Worm (Caenorhabditis elegans): ENCODE results near the gene H06A10.1.

The H06A10.1 gene

ce11 chrX:13542757-13543156, 35.4 kb downstream of the H06A10.1 start:
- TF ChIP-seq sptf-2 (GFP tag; optimal IDR thresholded peaks at IDR 0.05) (no peak), ztf-22 (GFP tag; optimal IDR thresholded peaks at IDR 0.05) (no peak), nfyb-1 (GFP tag; IDR thresholded peaks at IDR 0.05) (0 out of 2 replicates have a peak, but pooled peaks have one; percentile 31), ama-1 (optimal IDR thresholded peaks at IDR 0.05) (peak; percentile 88), ama-1 (GFP tag; optimal IDR thresholded peaks at IDR 0.05) (no peak), hmg-1.2 (GFP tag; IDR thresholded peaks at IDR 0.05) (0 out of 2 replicates have a peak, but pooled peaks have one; percentile 13)

- TF ChIP-seq fkh-3 (tag; optimal IDR thresholded peaks at IDR 0.05) (peak; percentile 4), ama-1 (optimal IDR thresholded peaks at IDR 0.05) (peak; percentile 83), ama-1 (GFP tag; optimal IDR thresholded peaks at IDR 0.05) (no peak), somi-1 (GFP tag; optimal IDR thresholded peaks at IDR 0.05) (no peak)
These were observed 36.0 kb downstream of the H06A10.1 start for ce11 chrX:13543350-13543749.

- TF ChIP-seq lin-26 (GFP tag; IDR thresholded peaks at IDR 0.05) (no peak), ccch-3 (GFP tag; optimal IDR thresholded peaks at IDR 0.05) (no peak), B0261.1 (tag; optimal IDR thresholded peaks at IDR 0.05) (no peak), lin-40 (tag; optimal IDR thresholded peaks at IDR 0.05) (peak; percentile 16), ztf-26 (tag; optimal IDR thresholded peaks at IDR 0.05) (peak; percentile 54), Y53G8AR.9 (GFP tag; conservative IDR thresholded peaks at IDR 0.05) (0 out of 2 replicates have a peak, but pooled peaks have one; percentile 70), F37B4.10 (GFP tag; IDR thresholded peaks at IDR 0.05) (no peak), ztf-22 (GFP tag; optimal IDR thresholded peaks at IDR 0.05) (no peak), lir-1 (GFP tag; conservative IDR thresholded peaks at IDR 0.05) (no peak), attf-5 (GFP tag; optimal IDR thresholded peaks at IDR 0.05) (no peak), ztf-25 (GFP tag; IDR thresholded peaks at IDR 0.05) (no peak), C06A6.2 (GFP tag; conservative IDR thresholded peaks at IDR 0.05) (0 out of 2 replicates have a peak, but pooled peaks have one; percentile 16), madf-3 (GFP tag; IDR thresholded peaks at IDR 0.05) (0 out of 2 replicates have a peak, but pooled peaks have one; percentile 13), zim-3 (tag; optimal IDR thresholded peaks at IDR 0.05) (peak; percentile 34), bed-1 (GFP tag; IDR thresholded peaks at IDR 0.05) (no peak), ama-1 (optimal IDR thresholded peaks at IDR 0.05) (peak; percentile 76), ama-1 (GFP tag; optimal IDR thresholded peaks at IDR 0.05) (no peak), rcor-1 (GFP tag; IDR thresholded peaks at IDR 0.05) (no peak), K11D2.4 (GFP tag; IDR thresholded peaks at IDR 0.05) (peak; percentile 36; the same call in 1 of the 2 replicates)
These were observed 37.2 kb downstream of the H06A10.1 start for ce11 chrX:13544544-13545021.

DNA sequence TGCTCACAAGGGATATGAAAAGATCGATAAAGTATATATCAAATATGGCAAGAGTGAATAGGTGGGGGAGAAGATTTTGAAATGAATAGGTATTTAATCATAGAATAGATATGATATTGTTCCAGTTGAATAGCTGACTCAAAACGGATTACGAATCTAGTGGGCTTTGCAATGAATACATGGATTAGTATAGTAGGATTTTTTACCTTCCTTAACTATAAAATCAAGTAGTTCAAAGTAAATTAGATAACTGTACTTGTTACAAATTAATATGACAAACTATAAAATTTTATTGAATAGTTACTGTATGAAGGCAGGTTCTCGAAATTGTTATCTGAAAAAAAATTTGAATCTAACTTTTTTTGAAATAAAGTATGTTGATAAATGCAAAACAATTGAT, 43.6 kb downstream of the H06A10.1 start, which contains the start of gene odr-1:
odr-1 (minus strand) TSS at position 101 of the 400 bp plus-strand sequence.
- no peak for TF ChIP-seq F57A8.1 (GFP tag; optimal IDR thresholded peaks at IDR 0.05)
- TF ChIP-seq tbx-9 (tag; optimal IDR thresholded peaks at IDR 0.05; ENCODE audit: borderline replicate concordance): no peak
- no peak for TF ChIP-seq C17E4.6 (GFP tag; IDR thresholded peaks at IDR 0.05)
- no peak for TF ChIP-seq let-607 (tag; optimal IDR thresholded peaks at IDR 0.05)
- TF ChIP-seq rcor-1 (GFP tag; IDR thresholded peaks at IDR 0.05): no peak
- no peak for TF ChIP-seq rpc-1 (optimal IDR thresholded peaks at IDR 0.05)
- no peak for TF ChIP-seq rpc-1 (tag; optimal IDR thresholded peaks at IDR 0.05)

- no peak for TF ChIP-seq B0019.2 (GFP tag; conservative IDR thresholded peaks at IDR 0.05)
These were observed 47.8 kb downstream of the H06A10.1 start for ce11 chrX:13555098-13555497.

DNA sequence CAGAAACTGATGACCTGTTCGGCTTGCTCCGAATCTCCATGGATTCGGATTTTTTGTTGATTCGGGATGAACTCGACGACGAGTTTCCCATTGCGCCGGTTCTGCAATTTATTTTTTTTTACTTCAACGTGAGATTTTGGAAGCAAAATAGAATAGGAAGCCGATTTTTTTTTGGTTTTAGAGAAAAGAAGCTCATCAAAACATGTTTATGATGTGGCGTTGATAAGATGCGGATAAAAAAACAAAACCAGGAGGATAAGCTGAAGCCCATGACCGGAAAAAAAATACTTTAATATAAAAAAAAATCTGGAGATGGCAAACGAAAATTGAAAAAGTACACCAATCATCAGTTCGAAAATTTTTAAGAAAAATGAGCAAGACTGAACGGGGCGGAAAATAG, 48.7 kb downstream of the H06A10.1 start, which contains the start of gene glb-20:
glb-20 (minus strand) TSS at position 101 of the 400 bp plus-strand sequence.
- TF ChIP-seq C06A6.2 (GFP tag; conservative IDR thresholded peaks at IDR 0.05) (no peak), hsf-1 (GFP tag; IDR thresholded peaks at IDR 0.05) (no peak), ceh-79 (tag; optimal IDR thresholded peaks at IDR 0.05) (no peak), K12H6.12 (tag; optimal IDR thresholded peaks at IDR 0.05) (no peak), pbrm-1 (GFP tag; IDR thresholded peaks at IDR 0.05) (no peak), ceh-58 (GFP tag; IDR thresholded peaks at IDR 0.05) (no peak), ekl-4 (GFP tag; IDR thresholded peaks at IDR 0.05) (no peak), mel-28 (tag; optimal IDR thresholded peaks at IDR 0.05; ENCODE audit: borderline replicate concordance) (no peak), Y95B8A.8 (GFP tag; IDR thresholded peaks at IDR 0.05) (no peak)
